Fruit fly (Drosophila melanogaster) whole organism, pupa: ENCODE data around the gene CG9316.
A peak's percentile ranks its signal among the peaks of the same experiment; 100 is the strongest.

Experiments
- CG10348 ChIP-seq: fragments of 200-800 bp; sonication (Bioruptor generic); IDR thresholded peaks from 2 replicates; pipeline ENCODE4 v1.3.6; 2022; ENCODE audit warnings: missing biosample characterization, missing genetic modification characterization
- CG12605 ChIP-seq: fragments of 200-800 bp; sonication (Bioruptor generic); IDR thresholded peaks from 2 replicates; pipeline ENCODE4 v1.3.6; 2022; ENCODE audit warnings: missing biosample characterization, missing genetic modification characterization
- CG13204 ChIP-seq: fragments of 200-800 bp; sonication (Bioruptor generic); optimal IDR thresholded peaks from 2 replicates; lab custom pipeline; 2018; ENCODE audit warnings: missing biosample characterization, mild to moderate bottlenecking, missing genetic modification characterization, moderate library complexity
- CG14655 ChIP-seq: fragments of 200-800 bp; sonication (Bioruptor generic); optimal IDR thresholded peaks from 3 replicates; lab custom pipeline; 2017; ENCODE audit warnings: mild to moderate bottlenecking, missing biosample characterization, missing genetic modification reagents, missing genetic modification characterization
- CG15710 ChIP-seq: fragments of 200-800 bp; sonication (Bioruptor generic); optimal IDR thresholded peaks from 2 replicates; lab custom pipeline; 2018; ENCODE audit warnings: missing biosample characterization, mild to moderate bottlenecking, missing genetic modification characterization, moderate library complexity
- CG17806 ChIP-seq: fragments of 200-800 bp; sonication (Bioruptor generic); optimal IDR thresholded peaks from 2 replicates; lab custom pipeline; 2018; ENCODE audit warnings: missing biosample characterization, mild to moderate bottlenecking, missing genetic modification characterization, moderate library complexity
- CG32121 ChIP-seq: fragments of 200-800 bp; sonication (Bioruptor generic); IDR thresholded peaks from 2 replicates; pipeline ENCODE4 v1.3.6; 2022; ENCODE audit warnings: missing biosample characterization, missing genetic modification characterization
- CG34367 ChIP-seq: fragments of 200-800 bp; sonication (Bioruptor generic); optimal IDR thresholded peaks from 2 replicates; lab custom pipeline; 2018; ENCODE audit warnings: missing biosample characterization, mild to moderate bottlenecking, missing genetic modification characterization
- CG4496 ChIP-seq: fragments of 200-800 bp; sonication (Bioruptor generic); IDR thresholded peaks from 3 replicates; pipeline ENCODE4 v1.3.6; 2022; ENCODE audit warnings: missing biosample characterization, missing genetic modification characterization
- CG8159 ChIP-seq: fragments of 200-800 bp; sonication (Bioruptor generic); optimal IDR thresholded peaks from 3 replicates; lab custom pipeline; 2018; ENCODE audit warnings: missing biosample characterization, mild to moderate bottlenecking, missing genetic modification characterization, moderate library complexity
- CG8301 ChIP-seq: fragments of 200-800 bp; sonication (Bioruptor generic); optimal IDR thresholded peaks from 2 replicates; lab custom pipeline; 2018; ENCODE audit warnings: missing biosample characterization, mild to moderate bottlenecking, missing genetic modification characterization
- CG9948 ChIP-seq: fragments of 200-800 bp; sonication (Bioruptor generic); optimal IDR thresholded peaks from 2 replicates; lab custom pipeline; 2018; ENCODE audit warnings: missing biosample characterization, mild to moderate bottlenecking, missing genetic modification characterization, moderate library complexity
- D1 ChIP-seq: fragments of 200-800 bp; sonication (Bioruptor generic); optimal IDR thresholded peaks from 2 replicates; lab custom pipeline; 2018; ENCODE audit warnings: missing biosample characterization, mild to moderate bottlenecking, missing genetic modification characterization, moderate library complexity
- EcR ChIP-seq: fragments of 200-800 bp; sonication (Bioruptor generic); optimal IDR thresholded peaks from 3 replicates; lab custom pipeline; 2019; ENCODE audit warnings: missing biosample characterization, missing genetic modification characterization, mild to moderate bottlenecking, moderate library complexity, missing genetic modification reagents
- Ets98B ChIP-seq: fragments of 200-800 bp; sonication (Bioruptor generic); IDR thresholded peaks from 2 replicates; pipeline ENCODE4 v1.3.6; 2022; ENCODE audit warnings: missing biosample characterization, missing genetic modification characterization
- Pif1A ChIP-seq: fragments of 200-800 bp; sonication (Bioruptor generic); optimal IDR thresholded peaks from 3 replicates; lab custom pipeline; 2016; ENCODE audit warnings: missing biosample characterization, missing genetic modification characterization
- Pif1B ChIP-seq: fragments of 200-800 bp; sonication (Bioruptor generic); optimal IDR thresholded peaks from 3 replicates; lab custom pipeline; 2016; ENCODE audit warnings: missing biosample characterization, missing genetic modification characterization
- Snoo ChIP-seq: fragments of 200-800 bp; sonication (Bioruptor generic); optimal IDR thresholded peaks from 3 replicates; lab custom pipeline; 2017; ENCODE audit warnings: missing biosample characterization, mild to moderate bottlenecking, missing genetic modification characterization, inconsistent platforms
- fd96Ca ChIP-seq: fragments of 200-800 bp; sonication (Bioruptor generic); IDR thresholded peaks from 3 replicates; pipeline ENCODE4 v1.3.6; 2022; ENCODE audit warnings: missing biosample characterization, missing genetic modification characterization
- gl ChIP-seq: fragments of 200-800 bp; sonication (Bioruptor generic); optimal IDR thresholded peaks from 2 replicates; lab custom pipeline; 2018; ENCODE audit warnings: missing biosample characterization, mild to moderate bottlenecking, missing genetic modification characterization
- rn ChIP-seq: fragments of 200-800 bp; sonication (Bioruptor generic); IDR thresholded peaks from 2 replicates; pipeline ENCODE4 v1.3.6; 2022; ENCODE audit warnings: missing biosample characterization, missing genetic modification characterization

CG9316 gene

DNA sequence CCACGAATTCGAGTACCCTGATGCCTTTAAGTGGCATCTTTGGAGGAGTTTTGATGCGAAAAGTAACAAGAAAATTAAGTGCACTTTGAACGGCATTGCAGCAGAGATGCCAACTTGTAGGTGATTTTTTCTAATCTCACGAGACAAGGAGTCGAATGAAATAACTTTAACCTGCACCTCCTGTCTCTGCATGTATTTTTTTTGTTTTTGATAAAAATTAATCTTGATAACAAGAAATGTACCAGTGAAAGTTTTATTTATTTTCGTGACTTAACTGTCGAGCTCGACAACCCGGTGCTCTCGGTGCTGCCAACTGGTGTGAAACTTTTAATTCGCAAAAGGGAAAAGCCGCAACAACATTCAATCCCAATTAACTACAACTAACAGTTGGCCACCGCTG, 25.8 kb upstream of the CG9316 start, which contains the start of the genes Amacr and Ns4:
Amacr (minus strand) TSS at position 182 of the 400 bp plus-strand sequence.
Ns4 (plus strand) TSS at position 317 of the 400 bp plus-strand sequence.
- TF ChIP-seq CG4496 (GFP tag; lab: Robert Waterston, UW) (peak; percentile 76), Ets98B (GFP tag; lab: Robert Waterston, UW) (peak; percentile 65), gl (tag; lab: Kevin White, UChicago) (peak; percentile 52), CG34367 (peak; percentile 37), CG9948 (tag; lab: Kevin White, UChicago) (peak; percentile 44), fd96Ca (peak; percentile 80), rn (GFP tag; lab: Robert Waterston, UW) (no peak; the same call in 1 of the 2 replicates), CG17806 (peak; percentile 45), D1 (tag; lab: Kevin White, UChicago) (no peak), CG10348 (GFP tag; lab: Robert Waterston, UW) (no peak), CG8159 (tag; lab: Kevin White, UChicago) (peak; percentile 55), CG12605 (peak; percentile 52; the same call in 1 of the 2 replicates), CG13204 (no peak), CG32121 (peak; percentile 71), CG15710 (tag; lab: Kevin White, UChicago) (peak; percentile 61), CG14655 (GFP tag; lab: Kevin White, UChicago) (no peak), CG8301 (tag; lab: Kevin White, UChicago) (peak; percentile 60), EcR (GFP tag; lab: Kevin White, UChicago) (no peak), Pif1A (GFP tag; lab: Kevin White, UChicago) (no peak), Snoo (tag; lab: Kevin White, UChicago) (peak; percentile 71), Pif1B (no peak)

DNA sequence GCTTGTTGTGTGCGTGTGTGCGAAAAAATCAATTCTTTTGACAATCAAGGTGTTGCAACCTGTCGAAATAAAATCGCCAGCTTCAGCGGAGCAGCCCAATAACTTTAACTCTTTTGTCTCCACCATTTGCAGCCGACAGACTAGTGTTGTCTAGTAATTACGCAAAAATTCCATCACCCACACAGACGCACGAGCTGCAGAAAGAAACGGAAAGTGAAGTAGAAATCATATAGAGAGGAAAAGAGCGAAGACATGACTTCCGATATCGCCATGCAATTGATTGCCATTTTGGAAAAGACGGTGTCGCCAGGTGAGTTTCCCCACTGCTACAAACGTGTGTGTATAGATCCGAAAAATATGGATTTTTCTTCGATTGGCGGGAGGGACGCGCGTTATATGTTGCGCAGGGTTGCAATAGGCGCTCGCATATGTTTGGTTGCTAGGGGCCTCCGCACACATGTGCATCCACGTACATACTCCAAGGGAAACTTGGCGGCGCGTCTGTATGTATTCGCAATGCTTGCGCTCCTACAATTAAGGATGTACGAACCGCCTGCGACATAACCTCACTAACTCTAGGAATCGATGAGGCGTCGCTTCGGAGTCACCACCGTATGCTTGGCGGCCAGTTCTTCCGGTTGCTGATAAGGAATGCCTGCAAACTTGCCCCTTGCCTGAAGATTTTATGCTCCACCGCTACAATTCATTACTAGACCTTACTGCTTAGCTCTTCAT, 8.9 kb upstream of the CG9316 start:
- 0 out of 2 replicates have a peak, but pooled peaks have one; percentile 17 for TF ChIP-seq Ets98B (GFP tag; lab: Robert Waterston, UW)
- TF ChIP-seq CG14655 (GFP tag; lab: Kevin White, UChicago), result no peak
- TF ChIP-seq CG12605, result 0 out of 2 replicates have a peak, but pooled peaks have one; percentile 16

DNA sequence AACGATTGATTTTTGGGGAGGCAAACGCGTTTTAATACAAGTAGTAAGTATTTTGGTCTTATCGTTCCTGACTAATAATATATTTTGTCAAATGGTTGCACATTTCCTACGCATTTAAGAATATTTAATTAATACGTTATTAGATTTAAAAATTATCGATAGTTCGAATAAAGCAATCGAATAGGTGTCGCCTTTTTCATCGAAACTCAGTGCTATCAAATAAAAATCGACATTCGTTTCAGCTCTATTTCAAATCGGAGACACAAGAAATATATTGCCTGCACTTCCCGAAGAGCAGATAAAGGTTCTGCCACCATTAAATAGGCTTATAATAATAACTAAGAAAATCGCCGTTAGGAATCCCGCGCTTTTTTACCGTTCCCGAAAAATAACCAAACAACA, 8.3 kb upstream of the CG9316 start:
- TF ChIP-seq fd96Ca (no peak), CG15710 (tag; lab: Kevin White, UChicago) (no peak), CG17806 (no peak), EcR (GFP tag; lab: Kevin White, UChicago) (no peak), CG34367 (no peak), CG9948 (tag; lab: Kevin White, UChicago) (no peak), CG12605 (no peak), CG8159 (tag; lab: Kevin White, UChicago) (no peak), Ets98B (GFP tag; lab: Robert Waterston, UW) (no peak), CG14655 (GFP tag; lab: Kevin White, UChicago) (no peak), CG32121 (no peak)
- TF ChIP-seq, all 21 proteins: peak for 0

DNA sequence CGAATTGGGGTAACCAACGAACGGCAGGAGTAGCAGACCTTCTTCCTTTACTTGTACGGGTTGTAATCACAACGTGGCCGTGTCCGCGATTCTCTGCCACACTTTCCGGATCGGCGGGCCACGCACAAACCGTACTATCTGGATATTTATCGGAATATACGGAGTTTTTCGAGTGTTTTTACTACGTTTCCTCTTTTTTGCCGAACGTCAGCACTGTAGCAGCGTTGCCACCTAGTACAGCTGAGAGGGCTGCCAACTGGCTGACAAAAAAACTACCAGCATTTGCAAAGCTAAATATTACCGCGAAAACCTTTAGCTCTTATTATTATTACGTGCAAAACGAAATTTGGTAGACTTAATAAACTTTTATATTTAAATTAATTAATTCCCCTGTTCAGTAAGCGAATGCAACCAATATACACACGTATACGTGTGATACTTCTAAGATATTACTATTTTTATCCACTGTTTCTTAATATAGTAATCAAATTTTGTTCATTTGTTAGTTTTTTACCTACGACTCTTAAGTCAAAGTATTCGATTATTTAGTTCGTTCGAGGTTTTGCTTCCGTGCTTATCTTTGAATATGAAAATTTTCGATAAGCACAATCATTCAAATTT, 7.8 kb upstream of the CG9316 start, which contains the start of gene TM9SF2:
TM9SF2 (minus strand) TSS at position 244 of the 621 bp plus-strand sequence.
- no peak for TF ChIP-seq Pif1A (GFP tag; lab: Kevin White, UChicago)
- no peak for TF ChIP-seq gl (tag; lab: Kevin White, UChicago)
- no peak; the same call in 2 of the 3 replicates for TF ChIP-seq fd96Ca
- TF ChIP-seq CG14655 (GFP tag; lab: Kevin White, UChicago), result no peak
- TF ChIP-seq CG15710 (tag; lab: Kevin White, UChicago), result no peak
- TF ChIP-seq CG9948 (tag; lab: Kevin White, UChicago), result no peak
- TF ChIP-seq CG10348 (GFP tag; lab: Robert Waterston, UW), result no peak
- no peak for TF ChIP-seq EcR (GFP tag; lab: Kevin White, UChicago)
- TF ChIP-seq CG4496 (GFP tag; lab: Robert Waterston, UW), result no peak
- no peak for TF ChIP-seq Ets98B (GFP tag; lab: Robert Waterston, UW)
- TF ChIP-seq D1 (tag; lab: Kevin White, UChicago), result no peak
- no peak for TF ChIP-seq rn (GFP tag; lab: Robert Waterston, UW)
- TF ChIP-seq CG17806, result no peak
- no peak for TF ChIP-seq CG13204

DNA sequence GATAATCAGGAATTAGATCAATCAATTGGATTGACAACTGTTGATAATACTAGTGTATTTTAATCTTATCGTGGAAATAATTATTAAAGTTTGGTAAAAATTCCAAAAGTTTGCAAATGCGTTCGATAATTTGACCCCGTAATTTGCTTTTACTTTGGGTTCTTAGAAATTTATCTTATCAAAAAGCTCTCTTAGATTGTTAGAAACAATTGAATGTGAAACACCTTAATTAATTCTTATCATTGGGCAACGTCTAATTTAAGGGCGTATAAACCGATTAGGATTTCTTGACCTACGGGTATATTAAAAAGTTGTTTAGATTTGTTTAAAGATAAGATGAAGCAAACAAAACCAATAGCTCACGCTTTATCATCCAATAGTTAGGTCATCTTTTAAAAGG, 6.7 kb upstream of the CG9316 start:
- TF ChIP-seq fd96Ca (no peak), CG15710 (tag; lab: Kevin White, UChicago) (no peak), Ets98B (GFP tag; lab: Robert Waterston, UW) (no peak), CG9948 (tag; lab: Kevin White, UChicago) (no peak), CG34367 (no peak), Pif1A (GFP tag; lab: Kevin White, UChicago) (no peak), CG8159 (tag; lab: Kevin White, UChicago) (no peak)

DNA sequence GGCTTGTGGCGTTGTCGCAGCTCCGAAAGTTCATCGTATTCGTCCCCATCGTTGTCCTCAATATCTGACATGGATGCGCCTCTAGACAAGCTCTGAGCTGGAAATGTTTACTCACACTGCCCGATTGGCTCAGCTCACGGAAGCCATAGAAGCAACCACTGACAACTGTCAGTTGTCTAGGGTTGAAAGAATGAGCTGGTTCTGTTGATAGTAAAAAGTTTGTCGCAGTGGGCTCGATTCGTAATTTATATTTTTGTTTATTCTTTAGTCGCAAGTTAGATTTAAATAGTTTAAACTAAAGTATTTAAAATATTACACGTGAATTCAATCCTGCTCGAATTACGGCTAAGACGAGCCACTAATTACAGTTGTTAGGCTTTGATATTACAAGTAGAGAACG, 3.8 kb upstream of the CG9316 start, which contains the start of gene CarT:
CarT (minus strand) TSS at position 101 of the 400 bp plus-strand sequence.
- TF ChIP-seq Pif1A (GFP tag; lab: Kevin White, UChicago), result no peak
- no peak for TF ChIP-seq CG8159 (tag; lab: Kevin White, UChicago)
- no peak for TF ChIP-seq CG9948 (tag; lab: Kevin White, UChicago)
- no peak for TF ChIP-seq CG12605
